ENCODE assay signal across 1 fruit fly cellular context in the genomic region with DNA sequence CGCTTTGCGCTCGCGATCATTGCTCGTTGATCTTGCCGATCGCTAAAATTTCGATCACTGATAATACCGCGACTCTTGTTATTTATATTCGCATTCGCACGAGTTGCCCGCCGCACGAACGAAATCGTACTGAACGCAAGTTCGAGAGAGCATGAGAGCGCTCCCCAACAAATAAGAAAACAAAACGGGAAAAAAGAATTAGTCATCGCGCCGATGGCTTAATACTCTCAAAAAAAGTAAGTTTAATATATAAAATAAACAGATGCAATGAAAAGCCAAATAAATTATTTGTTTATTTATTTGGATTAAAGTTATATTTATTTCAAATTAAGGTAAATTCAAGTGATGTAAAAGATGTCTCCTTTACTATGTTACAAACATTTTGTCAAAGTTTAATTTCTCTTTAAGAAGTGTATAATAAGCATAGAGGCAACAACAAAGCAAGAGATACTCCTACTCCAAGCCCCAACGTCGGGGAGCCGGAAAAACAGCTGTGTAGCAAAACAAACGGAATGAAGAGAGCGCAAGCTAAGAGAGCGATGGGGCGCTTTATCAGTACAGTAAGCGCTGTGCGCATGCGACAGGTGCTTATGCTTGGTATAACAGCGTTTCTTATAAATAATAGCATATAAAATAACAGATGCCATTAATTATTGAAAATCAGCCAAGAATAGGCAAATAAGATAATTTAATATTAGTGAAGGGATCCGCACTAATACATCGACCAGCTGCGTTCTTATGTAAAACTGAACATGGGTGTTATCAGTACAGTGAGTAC.
A peak's percentile ranks its signal among the peaks of the same experiment; 100 is the strongest.
TF ChIP-seq lines count a peak whose summit lies in the region.

No protein-coding gene starts in this region.

TF ChIP-seq in whole organism, embryonic, 481 proteins besides CTCF, POLR2A, EP300 and RAD21 (continued from another document and continues in another):
- TF ChIP-seq Taf1 (GFP tag; IDR thresholded peaks at IDR 0.05; lab: Robert Waterston, UW), result peak; percentile 45; the same call in 1 of the 2 replicates
- TF ChIP-seq tgo (GFP tag; IDR thresholded peaks at IDR 0.05; lab: Robert Waterston, UW), result peak; percentile 84
- TF ChIP-seq jigr1 (GFP tag; IDR thresholded peaks at IDR 0.05; lab: Robert Waterston, UW), result peak; percentile 77; the same call in 2 of the 3 replicates
- TF ChIP-seq trh (GFP tag; optimal IDR thresholded peaks at IDR 0.05; lab: Kevin White, UChicago), result no peak
- TF ChIP-seq knrl (GFP tag; IDR thresholded peaks at IDR 0.05; lab: Robert Waterston, UW; ENCODE audit: partially characterized antibody), result no peak
- no peak for TF ChIP-seq Lpt (GFP tag; optimal IDR thresholded peaks at IDR 0.05; lab: Kevin White, UChicago)
- TF ChIP-seq Gsc (GFP tag; IDR thresholded peaks at IDR 0.05; lab: Robert Waterston, UW), result no peak
- peak; percentile 77; the same call in 2 of the 3 replicates for TF ChIP-seq CG11560 (tag; IDR thresholded peaks at IDR 0.05; lab: Robert Waterston, UW)
- TF ChIP-seq shn (GFP tag; optimal IDR thresholded peaks at IDR 0.05; lab: Kevin White, UChicago), result peak; percentile 68
- TF ChIP-seq Doc3 (GFP tag; IDR thresholded peaks at IDR 0.05; lab: Robert Waterston, UW; ENCODE audit: partially characterized antibody), result no peak
- peak; percentile 72 for TF ChIP-seq CG17385 (GFP tag; optimal IDR thresholded peaks at IDR 0.05; lab: Kevin White, UChicago)
- TF ChIP-seq usp (GFP tag; optimal IDR thresholded peaks at IDR 0.05; lab: Kevin White, UChicago), result no peak
- TF ChIP-seq vnd (GFP tag; IDR thresholded peaks at IDR 0.05; lab: Robert Waterston, UW; ENCODE audit: partially characterized antibody), result no peak
- peak; percentile 51 for TF ChIP-seq HLH3B (GFP tag; IDR thresholded peaks at IDR 0.05; lab: Robert Waterston, UW)
- no peak for TF ChIP-seq CG15696 (tag; optimal IDR thresholded peaks at IDR 0.05; lab: Kevin White, UChicago)
- TF ChIP-seq bcd (GFP tag; optimal IDR thresholded peaks at IDR 0.05; lab: Kevin White, UChicago), result peak; percentile 55
- TF ChIP-seq Spps (tag; optimal IDR thresholded peaks at IDR 0.05; lab: Kevin White, UChicago), result peak; percentile 1
- TF ChIP-seq TFAM (GFP tag; optimal IDR thresholded peaks at IDR 0.05; lab: Kevin White, UChicago), result no peak
- peak; percentile 65 for TF ChIP-seq HHEX (GFP tag; optimal IDR thresholded peaks at IDR 0.05; lab: Kevin White, UChicago)
- TF ChIP-seq sima (GFP tag; optimal IDR thresholded peaks at IDR 0.05; lab: Kevin White, UChicago), result no peak
- no peak for TF ChIP-seq CG31365 (tag; optimal IDR thresholded peaks at IDR 0.05; lab: Kevin White, UChicago)
- TF ChIP-seq fu2 (GFP tag; optimal IDR thresholded peaks at IDR 0.05; lab: Kevin White, UChicago), result peak; percentile 42
- no peak for TF ChIP-seq fru (optimal IDR thresholded peaks at IDR 0.05; lab: Kevin White, UChicago)
- peak; percentile 66 for TF ChIP-seq dmrt11E (tag; optimal IDR thresholded peaks at IDR 0.05; lab: Kevin White, UChicago)
- no peak for TF ChIP-seq gfzf (GFP tag; optimal IDR thresholded peaks at IDR 0.05; lab: Kevin White, UChicago)
- no peak for TF ChIP-seq aop (GFP tag; IDR thresholded peaks at IDR 0.05; lab: Robert Waterston, UW)
- TF ChIP-seq Bteb2 (GFP tag; optimal IDR thresholded peaks at IDR 0.05; lab: Kevin White, UChicago), result peak; percentile 57
- TF ChIP-seq Hr39 (optimal IDR thresholded peaks at IDR 0.05; lab: Kevin White, UChicago), result no peak
- no peak for TF ChIP-seq luna (GFP tag; optimal IDR thresholded peaks at IDR 0.05; lab: Kevin White, UChicago)
- peak; percentile 53 for TF ChIP-seq scrt (GFP tag; optimal IDR thresholded peaks at IDR 0.05; lab: Kevin White, UChicago)
- peak; percentile 50 for TF ChIP-seq tx (GFP tag; optimal IDR thresholded peaks at IDR 0.05; lab: Kevin White, UChicago)
- peak; percentile 63; the same call in 1 of the 2 replicates for TF ChIP-seq bowl (GFP tag; IDR thresholded peaks at IDR 0.05; lab: Robert Waterston, UW)
- peak; percentile 44 for TF ChIP-seq Fer3 (tag; optimal IDR thresholded peaks at IDR 0.05; lab: Kevin White, UChicago)
- no peak for TF ChIP-seq HmgD (GFP tag; optimal IDR thresholded peaks at IDR 0.05; lab: Kevin White, UChicago)
- peak; percentile 42 for TF ChIP-seq ems (GFP tag; optimal IDR thresholded peaks at IDR 0.05; lab: Kevin White, UChicago)
- no peak for TF ChIP-seq tna (GFP tag; IDR thresholded peaks at IDR 0.05; lab: Robert Waterston, UW; ENCODE audit: partially characterized antibody)
- TF ChIP-seq run (tag; optimal IDR thresholded peaks at IDR 0.05; lab: Kevin White, UChicago), result no peak
- TF ChIP-seq croc (GFP tag; conservative IDR thresholded peaks at IDR 0.05; lab: Robert Waterston, UW), result peak; percentile 40
- TF ChIP-seq Sin3A (optimal IDR thresholded peaks at IDR 0.05; lab: Kevin White, UChicago), result no peak
- TF ChIP-seq CG9437 (GFP tag; optimal IDR thresholded peaks at IDR 0.05; lab: Kevin White, UChicago), result peak; percentile 73
- peak; percentile 62 for TF ChIP-seq CG4424 (GFP tag; optimal IDR thresholded peaks at IDR 0.05; lab: Kevin White, UChicago)
- peak; percentile 5 for TF ChIP-seq yki (optimal IDR thresholded peaks at IDR 0.05; lab: Kevin White, UChicago)
- TF ChIP-seq crol (GFP tag; IDR thresholded peaks at IDR 0.05; lab: Robert Waterston, UW), result peak; percentile 6; the same call in 1 of the 2 replicates
- no peak for TF ChIP-seq p53 (GFP tag; optimal IDR thresholded peaks at IDR 0.05; lab: Kevin White, UChicago)
- peak; percentile 77 for TF ChIP-seq CG31441 (GFP tag; IDR thresholded peaks at IDR 0.05; lab: Robert Waterston, UW)
- TF ChIP-seq CG7357 (GFP tag; IDR thresholded peaks at IDR 0.05; lab: Robert Waterston, UW), result no peak
- peak in 1 of 2 experiments; percentile 3 for TF ChIP-seq insv (GFP tag; optimal IDR thresholded peaks at IDR 0.05; lab: Kevin White, UChicago)
- TF ChIP-seq z (GFP tag; IDR thresholded peaks at IDR 0.05; lab: Robert Waterston, UW), result no peak
- no peak for TF ChIP-seq CG3838 (GFP tag; optimal IDR thresholded peaks at IDR 0.05; lab: Kevin White, UChicago)
- peak; percentile 58 for TF ChIP-seq CG7372 (GFP tag; IDR thresholded peaks at IDR 0.05; lab: Robert Waterston, UW)
- peak; percentile 81 for TF ChIP-seq Mrtf (GFP tag; IDR thresholded peaks at IDR 0.05; lab: Robert Waterston, UW)
- TF ChIP-seq CG2678 (tag; optimal IDR thresholded peaks at IDR 0.05; lab: Kevin White, UChicago), result peak; percentile 90
- no peak for TF ChIP-seq Vsx1 (GFP tag; optimal IDR thresholded peaks at IDR 0.05; lab: Kevin White, UChicago)
- TF ChIP-seq CG16863 (GFP tag; optimal IDR thresholded peaks at IDR 0.05; lab: Kevin White, UChicago), result peak; percentile 70
- peak; percentile 61 for TF ChIP-seq stc (GFP tag; IDR thresholded peaks at IDR 0.05; lab: Robert Waterston, UW)
- TF ChIP-seq Xbp1 (GFP tag; optimal IDR thresholded peaks at IDR 0.05; lab: Kevin White, UChicago), result peak; percentile 80
- peak; percentile 77 for TF ChIP-seq chn (GFP tag; optimal IDR thresholded peaks at IDR 0.05; lab: Kevin White, UChicago)
- TF ChIP-seq cg (GFP tag; optimal IDR thresholded peaks at IDR 0.05; lab: Kevin White, UChicago), result no peak
- no peak for TF ChIP-seq Ravus (GFP tag; IDR thresholded peaks at IDR 0.05; lab: Robert Waterston, UW)
- TF ChIP-seq Dbx (GFP tag; IDR thresholded peaks at IDR 0.05; lab: Robert Waterston, UW), result no peak
- no peak for TF ChIP-seq emc (GFP tag; optimal IDR thresholded peaks at IDR 0.05; lab: Kevin White, UChicago)
- TF ChIP-seq Doc2 (GFP tag; IDR thresholded peaks at IDR 0.05; lab: Robert Waterston, UW), result no peak
- TF ChIP-seq chinmo (GFP tag; IDR thresholded peaks at IDR 0.05; lab: Robert Waterston, UW; ENCODE audit: partially characterized antibody), result peak; percentile 78; the same call in 2 of the 4 replicates
- TF ChIP-seq CkIIα-i1 (GFP tag; IDR thresholded peaks at IDR 0.05; lab: Robert Waterston, UW), result no peak
- TF ChIP-seq CG43689 (GFP tag; IDR thresholded peaks at IDR 0.05; lab: Robert Waterston, UW), result peak; percentile 57
- TF ChIP-seq CG3407 (GFP tag; optimal IDR thresholded peaks at IDR 0.05; lab: Kevin White, UChicago), result peak; percentile 59
- TF ChIP-seq h (optimal IDR thresholded peaks at IDR 0.05; lab: Kevin White, UChicago), result no peak
- peak; percentile 35 for TF ChIP-seq CG4730 (GFP tag; IDR thresholded peaks at IDR 0.05; lab: Robert Waterston, UW)
- TF ChIP-seq Xrp1 (GFP tag; IDR thresholded peaks at IDR 0.05; lab: Robert Waterston, UW), result peak; percentile 49
- peak; percentile 87 for TF ChIP-seq dysf (GFP tag; IDR thresholded peaks at IDR 0.05; lab: Robert Waterston, UW)
- peak; percentile 64 for TF ChIP-seq fd3F (GFP tag; optimal IDR thresholded peaks at IDR 0.05; lab: Kevin White, UChicago)
- peak; percentile 88 for TF ChIP-seq lmd (GFP tag; IDR thresholded peaks at IDR 0.05; lab: Robert Waterston, UW)
- TF ChIP-seq al (GFP tag; IDR thresholded peaks at IDR 0.05; lab: Robert Waterston, UW), result peak; percentile 72
- TF ChIP-seq row (GFP tag; IDR thresholded peaks at IDR 0.05; lab: Robert Waterston, UW), result peak; percentile 94
- peak; percentile 49 for TF ChIP-seq CG2116 (GFP tag; optimal IDR thresholded peaks at IDR 0.05; lab: Kevin White, UChicago)
- TF ChIP-seq sisA (GFP tag; IDR thresholded peaks at IDR 0.05; lab: Robert Waterston, UW), result peak; percentile 69
- TF ChIP-seq CG32772 (GFP tag; IDR thresholded peaks at IDR 0.05; lab: Robert Waterston, UW), result peak; percentile 63
- peak; percentile 70 for TF ChIP-seq oc (tag; optimal IDR thresholded peaks at IDR 0.05; lab: Kevin White, UChicago)
- TF ChIP-seq Meics (GFP tag; optimal IDR thresholded peaks at IDR 0.05; lab: Kevin White, UChicago), result peak; percentile 81
- peak; percentile 72 for TF ChIP-seq Sox102F (GFP tag; optimal IDR thresholded peaks at IDR 0.05; lab: Kevin White, UChicago)
- TF ChIP-seq gsb (GFP tag; IDR thresholded peaks at IDR 0.05; lab: Robert Waterston, UW), result 0 out of 2 replicates have a peak, but pooled peaks have one; percentile 12
- TF ChIP-seq CG30020 (tag; optimal IDR thresholded peaks at IDR 0.05; lab: Kevin White, UChicago), result peak; percentile 40
- TF ChIP-seq MTF-1 (GFP tag; optimal IDR thresholded peaks at IDR 0.05; lab: Kevin White, UChicago; ENCODE audit: borderline replicate concordance), result no peak
- no peak for TF ChIP-seq CG17612 (GFP tag; IDR thresholded peaks at IDR 0.05; lab: Robert Waterston, UW)
- peak; percentile 28 for TF ChIP-seq Usf (GFP tag; optimal IDR thresholded peaks at IDR 0.05; lab: Kevin White, UChicago)
- peak; percentile 79 for TF ChIP-seq CG6854 (GFP tag; optimal IDR thresholded peaks at IDR 0.05; lab: Kevin White, UChicago)
- peak; percentile 28 for TF ChIP-seq mirr (GFP tag; optimal IDR thresholded peaks at IDR 0.05; lab: Kevin White, UChicago)
- TF ChIP-seq CG15601 (tag; optimal IDR thresholded peaks at IDR 0.05; lab: Kevin White, UChicago), result peak; percentile 45
- TF ChIP-seq GATAe (GFP tag; conservative IDR thresholded peaks at IDR 0.05; lab: Robert Waterston, UW), result peak; percentile 89
- TF ChIP-seq CG11247 (GFP tag; IDR thresholded peaks at IDR 0.05; lab: Robert Waterston, UW), result peak; percentile 72
- TF ChIP-seq Mad (GFP tag; optimal IDR thresholded peaks at IDR 0.05; lab: Kevin White, UChicago), result peak; percentile 75
- TF ChIP-seq sug (tag; optimal IDR thresholded peaks at IDR 0.05; lab: Kevin White, UChicago), result peak; percentile 94
- peak; percentile 63 for TF ChIP-seq nerfin-1 (tag; optimal IDR thresholded peaks at IDR 0.05; lab: Kevin White, UChicago)
- peak; percentile 56 for TF ChIP-seq CG30431 (GFP tag; optimal IDR thresholded peaks at IDR 0.05; lab: Kevin White, UChicago)
- peak; percentile 40 for TF ChIP-seq CG6683 (GFP tag; optimal IDR thresholded peaks at IDR 0.05; lab: Kevin White, UChicago)
- peak; percentile 72 for TF ChIP-seq ttk (GFP tag; IDR thresholded peaks at IDR 0.05; lab: Robert Waterston, UW)
- no peak for TF ChIP-seq gt (GFP tag; IDR thresholded peaks at IDR 0.05; lab: Robert Waterston, UW)
- peak; percentile 71 for TF ChIP-seq E2f2 (GFP tag; IDR thresholded peaks at IDR 0.05; lab: Robert Waterston, UW)
- TF ChIP-seq Oli (tag; optimal IDR thresholded peaks at IDR 0.05; lab: Kevin White, UChicago), result peak; percentile 82
- TF ChIP-seq rib (GFP tag; IDR thresholded peaks at IDR 0.05; lab: Robert Waterston, UW), result peak; percentile 80
- no peak for TF ChIP-seq CG7928 (GFP tag; optimal IDR thresholded peaks at IDR 0.05; lab: Kevin White, UChicago)
- no peak; the same call in 1 of the 2 replicates for TF ChIP-seq CG11696 (GFP tag; IDR thresholded peaks at IDR 0.05; lab: Robert Waterston, UW)
- TF ChIP-seq CG14441 (GFP tag; IDR thresholded peaks at IDR 0.05; lab: Robert Waterston, UW), result peak; percentile 59
- peak; percentile 40; the same call in 1 of the 3 replicates for TF ChIP-seq sr (GFP tag; IDR thresholded peaks at IDR 0.05; lab: Robert Waterston, UW)
- peak; percentile 91 for TF ChIP-seq CG3163 (GFP tag; optimal IDR thresholded peaks at IDR 0.05; lab: Kevin White, UChicago)
- peak; percentile 52 for TF ChIP-seq Dad (GFP tag; optimal IDR thresholded peaks at IDR 0.05; lab: Kevin White, UChicago)
- TF ChIP-seq CG9727 (GFP tag; optimal IDR thresholded peaks at IDR 0.05; lab: Kevin White, UChicago), result peak; percentile 77
- peak; percentile 0 for TF ChIP-seq CG13624 (GFP tag; optimal IDR thresholded peaks at IDR 0.05; lab: Kevin White, UChicago)
- no peak for TF ChIP-seq CG14965 (GFP tag; optimal IDR thresholded peaks at IDR 0.05; lab: Kevin White, UChicago; ENCODE audit: borderline replicate concordance)
- peak; percentile 45; the same call in 1 of the 2 replicates for TF ChIP-seq CG1024 (GFP tag; IDR thresholded peaks at IDR 0.05; lab: Robert Waterston, UW)
- peak; percentile 81 for TF ChIP-seq nmo (GFP tag; optimal IDR thresholded peaks at IDR 0.05; lab: Kevin White, UChicago)
- TF ChIP-seq sc (optimal IDR thresholded peaks at IDR 0.05; lab: Kevin White, UChicago), result no peak
- TF ChIP-seq sc (GFP tag; optimal IDR thresholded peaks at IDR 0.05; lab: Kevin White, UChicago), result peak; percentile 50
- TF ChIP-seq NfI (GFP tag; optimal IDR thresholded peaks at IDR 0.05; lab: Kevin White, UChicago), result peak; percentile 79
- TF ChIP-seq H2.0 (GFP tag; IDR thresholded peaks at IDR 0.05; lab: Robert Waterston, UW), result peak; percentile 84
- peak; percentile 44 for TF ChIP-seq CG12155 (GFP tag; optimal IDR thresholded peaks at IDR 0.05; lab: Kevin White, UChicago)
- peak; percentile 81 for TF ChIP-seq CG8924 (tag; optimal IDR thresholded peaks at IDR 0.05; lab: Kevin White, UChicago)
- no peak for TF ChIP-seq CG3995 (GFP tag; optimal IDR thresholded peaks at IDR 0.05; lab: Kevin White, UChicago)
- TF ChIP-seq Deaf1 (tag; optimal IDR thresholded peaks at IDR 0.05; lab: Kevin White, UChicago), result peak; percentile 77
- peak; percentile 26 for TF ChIP-seq vfl (GFP tag; optimal IDR thresholded peaks at IDR 0.05; lab: Kevin White, UChicago)
- TF ChIP-seq unc-4 (GFP tag; IDR thresholded peaks at IDR 0.05; lab: Robert Waterston, UW; ENCODE audit: partially characterized antibody), result no peak
- TF ChIP-seq CHES-1-like (GFP tag; optimal IDR thresholded peaks at IDR 0.05; lab: Kevin White, UChicago), result peak; percentile 50
